Worm (Caenorhabditis elegans): ENCODE data around the gene ampd-1.
A peak's percentile ranks its signal among the peaks of the same experiment; 100 is the strongest.

ampd-1 gene

ce11 chrII:5178609-5179008 is 24.5 kb upstream of the ampd-1 start:
- no peak for TF ChIP-seq unc-86 (tag; optimal IDR thresholded peaks at IDR 0.05)
- TF ChIP-seq T23F11.4 (GFP tag; optimal IDR thresholded peaks at IDR 0.05): no peak
- TF ChIP-seq lin-11 (tag; optimal IDR thresholded peaks at IDR 0.05): no peak
- no peak for TF ChIP-seq fkh-10 (GFP tag; optimal IDR thresholded peaks at IDR 0.05)
- TF ChIP-seq ceh-24 (tag; optimal IDR thresholded peaks at IDR 0.05): no peak
- no peak for TF ChIP-seq hlh-13 (GFP tag; optimal IDR thresholded peaks at IDR 0.05)
- no peak for TF ChIP-seq ceh-30 (tag; optimal IDR thresholded peaks at IDR 0.05)
- no peak for TF ChIP-seq Y22D7AL.16 (tag; optimal IDR thresholded peaks at IDR 0.05)
- TF ChIP-seq eyg-1 (tag; optimal IDR thresholded peaks at IDR 0.05): no peak

DNA sequence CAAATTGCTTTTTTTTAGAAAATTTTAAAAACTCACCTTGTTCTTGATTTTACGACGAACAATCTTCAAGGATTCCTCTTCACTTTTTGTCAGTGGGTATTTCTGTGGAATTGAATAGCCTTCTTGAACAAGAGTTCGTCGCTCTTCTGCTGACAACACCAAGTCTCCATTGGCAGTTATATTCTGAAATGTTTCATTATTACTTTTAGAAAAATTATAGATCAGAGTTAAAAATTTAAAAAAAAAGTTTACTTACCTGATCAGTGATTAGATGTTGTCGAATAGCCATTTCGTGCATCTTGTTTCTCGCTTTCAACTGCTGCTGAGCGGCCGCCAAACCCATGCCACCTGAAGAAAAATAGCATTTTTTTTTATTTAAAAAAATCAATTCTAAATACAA is 22.9 kb upstream of the ampd-1 start:
- TF ChIP-seq pax-1 (tag; optimal IDR thresholded peaks at IDR 0.05) (no peak), ceh-30 (tag; optimal IDR thresholded peaks at IDR 0.05) (no peak), nfya-1 (tag; optimal IDR thresholded peaks at IDR 0.05) (no peak), nhr-232 (tag; optimal IDR thresholded peaks at IDR 0.05) (no peak), tbx-2 (tag; optimal IDR thresholded peaks at IDR 0.05) (no peak), F13H6.1 (tag; optimal IDR thresholded peaks at IDR 0.05) (no peak), fkh-6 (tag; optimal IDR thresholded peaks at IDR 0.05) (no peak), ceh-48 (tag; optimal IDR thresholded peaks at IDR 0.05) (no peak), ref-2 (tag; optimal IDR thresholded peaks at IDR 0.05) (no peak), sox-2 (GFP tag; IDR thresholded peaks at IDR 0.05) (no peak)

DNA sequence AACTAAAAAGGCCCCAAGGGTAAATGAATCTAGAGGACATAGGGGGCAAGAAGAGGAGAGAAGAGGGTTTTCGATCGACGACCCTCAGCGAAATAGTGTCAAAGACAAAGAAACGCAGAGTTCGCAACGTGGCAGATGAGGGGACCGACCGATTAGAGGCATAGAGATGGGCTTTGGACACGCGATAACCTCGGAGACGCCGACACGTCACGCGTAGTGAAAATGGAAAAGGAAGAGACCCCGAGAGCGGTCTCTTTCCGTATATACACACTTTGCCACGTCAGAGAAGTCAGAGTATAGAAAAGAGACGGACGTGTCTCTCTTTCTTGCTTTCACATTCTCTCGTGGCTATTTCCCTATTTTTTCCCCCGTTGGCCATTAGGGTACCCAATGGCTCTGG is 21.6 kb upstream of the ampd-1 start:
- peak; percentile 88 for TF ChIP-seq ceh-31 (tag; optimal IDR thresholded peaks at IDR 0.05)
- no peak for TF ChIP-seq sox-4 (tag; optimal IDR thresholded peaks at IDR 0.05)
- no peak for TF ChIP-seq hlh-13 (GFP tag; optimal IDR thresholded peaks at IDR 0.05)
- no peak for TF ChIP-seq pag-3 (tag; optimal IDR thresholded peaks at IDR 0.05; ENCODE audit: borderline replicate concordance)
- peak; percentile 55 for TF ChIP-seq tbx-2 (tag; optimal IDR thresholded peaks at IDR 0.05)
- TF ChIP-seq F13H6.1 (tag; optimal IDR thresholded peaks at IDR 0.05): peak; percentile 36
- TF ChIP-seq pqm-1 (tag; optimal IDR thresholded peaks at IDR 0.05): no peak
- TF ChIP-seq madf-2 (tag; optimal IDR thresholded peaks at IDR 0.05): peak; percentile 15
- TF ChIP-seq pax-1 (tag; optimal IDR thresholded peaks at IDR 0.05): no peak
- TF ChIP-seq eyg-1 (tag; optimal IDR thresholded peaks at IDR 0.05): no peak
- no peak for TF ChIP-seq npax-4 (tag; optimal IDR thresholded peaks at IDR 0.05)
- no peak for TF ChIP-seq C08G9.2 (tag; optimal IDR thresholded peaks at IDR 0.05)
- TF ChIP-seq rnt-1 (tag; optimal IDR thresholded peaks at IDR 0.05): peak; percentile 52
- no peak for TF ChIP-seq sox-2 (GFP tag; IDR thresholded peaks at IDR 0.05)
- no peak for TF ChIP-seq ahr-1 (tag; optimal IDR thresholded peaks at IDR 0.05)
- TF ChIP-seq hlh-30 (tag; optimal IDR thresholded peaks at IDR 0.05; ENCODE audit: insufficient read depth): peak; percentile 90
- TF ChIP-seq K02D7.2 (tag; optimal IDR thresholded peaks at IDR 0.05): no peak
- TF ChIP-seq hlh-6 (tag; optimal IDR thresholded peaks at IDR 0.05): no peak
- no peak for TF ChIP-seq ceh-19 (GFP tag; optimal IDR thresholded peaks at IDR 0.05)
- no peak for TF ChIP-seq tbx-7 (tag; optimal IDR thresholded peaks at IDR 0.05)
- TF ChIP-seq lim-6 (tag; optimal IDR thresholded peaks at IDR 0.05): no peak
- no peak for TF ChIP-seq ceh-22 (tag; optimal IDR thresholded peaks at IDR 0.05)
- no peak for TF ChIP-seq lin-11 (tag; optimal IDR thresholded peaks at IDR 0.05)
- TF ChIP-seq ama-1 (optimal IDR thresholded peaks at IDR 0.05): no peak
- TF ChIP-seq unc-42 (tag; optimal IDR thresholded peaks at IDR 0.05): peak; percentile 51
- peak; percentile 45 for TF ChIP-seq syd-9 (tag; optimal IDR thresholded peaks at IDR 0.05)
- no peak for TF ChIP-seq dve-1 (tag; optimal IDR thresholded peaks at IDR 0.05)
- no peak for TF ChIP-seq fax-1 (tag; optimal IDR thresholded peaks at IDR 0.05)
- peak; percentile 80 for TF ChIP-seq nfya-1 (tag; optimal IDR thresholded peaks at IDR 0.05)
- peak; percentile 87 for TF ChIP-seq unc-55 (GFP tag; optimal IDR thresholded peaks at IDR 0.05)
- no peak for TF ChIP-seq ets-4 (tag; optimal IDR thresholded peaks at IDR 0.05)
- TF ChIP-seq ceh-34 (tag; optimal IDR thresholded peaks at IDR 0.05): peak; percentile 64
- no peak for TF ChIP-seq pat-9 (tag; optimal IDR thresholded peaks at IDR 0.05)
- no peak for TF ChIP-seq pha-4 (tag; optimal IDR thresholded peaks at IDR 0.05)
- TF ChIP-seq ztf-16 (tag; optimal IDR thresholded peaks at IDR 0.05): no peak
- TF ChIP-seq unc-86 (tag; optimal IDR thresholded peaks at IDR 0.05): no peak
- TF ChIP-seq fkh-10 (GFP tag; optimal IDR thresholded peaks at IDR 0.05): no peak
- no peak for TF ChIP-seq dmd-4 (tag; optimal IDR thresholded peaks at IDR 0.05; ENCODE audit: borderline replicate concordance)
- no peak for TF ChIP-seq odd-2 (tag; optimal IDR thresholded peaks at IDR 0.05)
- peak; percentile 83 for TF ChIP-seq elt-2 (tag; optimal IDR thresholded peaks at IDR 0.05)
- no peak for TF ChIP-seq pha-2 (tag; optimal IDR thresholded peaks at IDR 0.05)
- TF ChIP-seq Y22D7AL.16 (tag; optimal IDR thresholded peaks at IDR 0.05): no peak

All from whole organism, late embryonic.